Worm (Caenorhabditis elegans): ENCODE results near the gene enu-3.5.

ce11 chrIII:12918575-12918974 lies 40.6 kb downstream of the enu-3.5 start, which contains the start of gene Y37D8A.16:
- no peak for TF ChIP-seq snpc-4 (tag; optimal IDR thresholded peaks at IDR 0.05)
- TF ChIP-seq unc-62 (GFP tag; optimal IDR thresholded peaks at IDR 0.05) = no peak
- no peak for TF ChIP-seq zag-1 (tag; optimal IDR thresholded peaks at IDR 0.05)
- TF ChIP-seq ztf-4 (tag; optimal IDR thresholded peaks at IDR 0.05) = no peak
- TF ChIP-seq nhr-76 (tag; optimal IDR thresholded peaks at IDR 0.05) = no peak

Measured in whole organism, L1 larva.